Fruit fly (Drosophila melanogaster): ENCODE results near the gene CG14323.

Gene CG14323

DNA sequence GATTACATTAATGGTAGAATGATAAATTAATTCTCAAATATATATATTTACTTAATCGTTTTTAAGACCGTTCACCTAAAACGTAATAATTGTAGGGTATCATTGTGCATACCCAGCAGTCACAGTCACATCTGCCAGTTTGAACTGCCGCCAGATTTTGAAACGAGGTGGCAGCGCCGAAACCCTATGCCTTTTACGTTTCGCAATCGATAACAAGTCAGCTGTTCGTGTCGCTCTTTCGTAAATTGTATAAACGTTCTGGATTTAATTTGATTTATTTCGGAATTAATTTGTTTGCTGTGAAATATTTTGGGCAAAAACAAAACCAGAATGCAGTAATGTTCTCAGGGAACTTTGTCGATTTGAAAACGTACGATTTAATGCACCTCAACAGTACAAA lies 25.5 kb upstream of the CG14323 start, which contains the start of gene CG14322 (continued):
- TF ChIP-seq H2.0 (GFP tag; IDR thresholded peaks at IDR 0.05) (no peak), crol (GFP tag; IDR thresholded peaks at IDR 0.05) (no peak), CG15514 (GFP tag; optimal IDR thresholded peaks at IDR 0.05) (peak; percentile 31), HLHmδ (GFP tag; optimal IDR thresholded peaks at IDR 0.05) (no peak), CG12071 (GFP tag; optimal IDR thresholded peaks at IDR 0.05) (no peak), CG12659 (GFP tag; optimal IDR thresholded peaks at IDR 0.05) (no peak), CG1529 (GFP tag; optimal IDR thresholded peaks at IDR 0.05) (no peak), abd-A (tag; optimal IDR thresholded peaks at IDR 0.05) (no peak), CG14710 (tag; optimal IDR thresholded peaks at IDR 0.05) (no peak), HmgD (GFP tag; optimal IDR thresholded peaks at IDR 0.05) (no peak), dysf (GFP tag; IDR thresholded peaks at IDR 0.05) (no peak), esg (GFP tag; conservative IDR thresholded peaks at IDR 0.05) (no peak), jumu (GFP tag; optimal IDR thresholded peaks at IDR 0.05) (no peak), CG17385 (GFP tag; optimal IDR thresholded peaks at IDR 0.05) (no peak), CG8388 (GFP tag; optimal IDR thresholded peaks at IDR 0.05) (no peak), NK7.1 (GFP tag; optimal IDR thresholded peaks at IDR 0.05) (no peak), crp (GFP tag; optimal IDR thresholded peaks at IDR 0.05) (peak; percentile 59 to 93), gfzf (GFP tag; optimal IDR thresholded peaks at IDR 0.05) (no peak), sim (GFP tag; IDR thresholded peaks at IDR 0.05) (no peak), Xrp1 (GFP tag; IDR thresholded peaks at IDR 0.05) (no peak), Bdp1 (GFP tag; optimal IDR thresholded peaks at IDR 0.05) (peak; percentile 60), MESR4 (GFP tag; optimal IDR thresholded peaks at IDR 0.05) (peak; percentile 12), da (GFP tag; optimal IDR thresholded peaks at IDR 0.05) (no peak), CG3407 (GFP tag; optimal IDR thresholded peaks at IDR 0.05) (no peak), gsb-n (tag; optimal IDR thresholded peaks at IDR 0.05) (no peak), ttk (GFP tag; IDR thresholded peaks at IDR 0.05) (no peak), az2 (GFP tag; optimal IDR thresholded peaks at IDR 0.05) (no peak), Jarid2 (GFP tag; optimal IDR thresholded peaks at IDR 0.05) (no peak), Hand (GFP tag; optimal IDR thresholded peaks at IDR 0.05) (no peak), CG10321 (GFP tag; IDR thresholded peaks at IDR 0.05) (no peak), Pdp1 (GFP tag; optimal IDR thresholded peaks at IDR 0.05) (peak in 1 of 2 experiments; percentile 88), CG11247 (GFP tag; IDR thresholded peaks at IDR 0.05) (0 out of 2 replicates have a peak, but pooled peaks have one; percentile 15), prd (optimal IDR thresholded peaks at IDR 0.05) (no peak), prd (GFP tag; IDR thresholded peaks at IDR 0.05) (peak; percentile 49; the same call in 2 of the 3 replicates), CkIIα-i1 (GFP tag; IDR thresholded peaks at IDR 0.05) (no peak), seq (GFP tag; IDR thresholded peaks at IDR 0.05) (no peak), CG13287 (GFP tag; IDR thresholded peaks at IDR 0.05; ENCODE audit: partially characterized antibody) (peak; percentile 56), crc (GFP tag; optimal IDR thresholded peaks at IDR 0.05) (no peak), unpg (GFP tag; optimal IDR thresholded peaks at IDR 0.05) (no peak), twi (tag; optimal IDR thresholded peaks at IDR 0.05) (no peak), CG9215 (GFP tag; IDR thresholded peaks at IDR 0.05) (no peak), CG15011 (GFP tag; optimal IDR thresholded peaks at IDR 0.05) (no peak), fd96Cb (tag; optimal IDR thresholded peaks at IDR 0.05) (no peak), CG10366 (GFP tag; IDR thresholded peaks at IDR 0.05) (no peak), CG11560 (tag; IDR thresholded peaks at IDR 0.05) (no peak), ham (GFP tag; IDR thresholded peaks at IDR 0.05) (no peak), CG7271 (tag; optimal IDR thresholded peaks at IDR 0.05) (no peak), CG10147 (GFP tag; optimal IDR thresholded peaks at IDR 0.05) (no peak), Rfx (GFP tag; IDR thresholded peaks at IDR 0.05) (no peak; the same call in 1 of the 2 replicates), trh (GFP tag; optimal IDR thresholded peaks at IDR 0.05) (no peak), Hr3 (GFP tag; optimal IDR thresholded peaks at IDR 0.05) (no peak), zen (tag; optimal IDR thresholded peaks at IDR 0.05) (peak; percentile 15)

Measured in whole organism, embryonic.